Worm (Caenorhabditis elegans): ENCODE results near the gene R04D3.4.
A peak's percentile ranks its signal among the peaks of the same experiment; 100 is the strongest.

R04D3.4 gene

ce11 chrX:13305779-13306178 is 17.2 kb upstream of the R04D3.4 start, which contains the start of gene srd-43:
srd-43 (minus strand) TSS chrX:13305844.
- no peak for TF ChIP-seq die-1 (tag; optimal IDR thresholded peaks at IDR 0.05)
- TF ChIP-seq F57A8.1 (GFP tag; optimal IDR thresholded peaks at IDR 0.05) = no peak
- no peak for TF ChIP-seq Y67H2A.10 (GFP tag; conservative IDR thresholded peaks at IDR 0.05)
- TF ChIP-seq cebp-2 (GFP tag; IDR thresholded peaks at IDR 0.05) = no peak
- no peak for TF ChIP-seq ets-4 (GFP tag; optimal IDR thresholded peaks at IDR 0.05)
- no peak for TF ChIP-seq madf-8 (GFP tag; conservative IDR thresholded peaks at IDR 0.05)
- TF ChIP-seq pha-4 (tag; optimal IDR thresholded peaks at IDR 0.05) = no peak
- no peak for TF ChIP-seq hlh-12 (tag; optimal IDR thresholded peaks at IDR 0.05)
- no peak for TF ChIP-seq attf-6 (GFP tag; IDR thresholded peaks at IDR 0.05)
- no peak for TF ChIP-seq T26A5.8 (tag; optimal IDR thresholded peaks at IDR 0.05)
- no peak for TF ChIP-seq fkh-3 (tag; optimal IDR thresholded peaks at IDR 0.05)
- TF ChIP-seq let-526 (GFP tag; IDR thresholded peaks at IDR 0.05) = no peak
- TF ChIP-seq lin-54 (GFP tag; optimal IDR thresholded peaks at IDR 0.05) = no peak
- no peak for TF ChIP-seq gei-17 (GFP tag; optimal IDR thresholded peaks at IDR 0.05)
- no peak for TF ChIP-seq sdz-38 (tag; optimal IDR thresholded peaks at IDR 0.05)

ce11 chrX:13303357-13303756 is 14.7 kb upstream of the R04D3.4 start, which contains the start of gene srd-42:
srd-42 (minus strand) TSS chrX:13303457.
- TF ChIP-seq mel-28 (tag; optimal IDR thresholded peaks at IDR 0.05; ENCODE audit: borderline replicate concordance) (no peak), F49E8.2 (tag; optimal IDR thresholded peaks at IDR 0.05; ENCODE audit: insufficient read depth) (no peak), madf-8 (GFP tag; conservative IDR thresholded peaks at IDR 0.05) (no peak)

- no peak for TF ChIP-seq sptf-2 (GFP tag; optimal IDR thresholded peaks at IDR 0.05)
- no peak for TF ChIP-seq madf-6 (GFP tag; IDR thresholded peaks at IDR 0.05)
- TF ChIP-seq xnd-1 (tag; optimal IDR thresholded peaks at IDR 0.05) = no peak
- TF ChIP-seq mel-28 (tag; optimal IDR thresholded peaks at IDR 0.05; ENCODE audit: borderline replicate concordance) = no peak
- no peak for TF ChIP-seq K12H6.12 (tag; optimal IDR thresholded peaks at IDR 0.05)
- no peak for TF ChIP-seq D2030.7 (GFP tag; IDR thresholded peaks at IDR 0.05)
- TF ChIP-seq F57C9.4 (tag; optimal IDR thresholded peaks at IDR 0.05) = no peak
- TF ChIP-seq nfya-2 (GFP tag; IDR thresholded peaks at IDR 0.05) = no peak
Observed at ce11 chrX:13300503-13300902, 11.9 kb upstream of the R04D3.4 start, which contains the start of gene srd-39. srd-39 (minus strand) TSS chrX:13300603.

ce11 chrX:13294669-13295068 is 6.1 kb upstream of the R04D3.4 start, which contains the start of gene srd-36:
srd-36 (minus strand) TSS chrX:13294769.
- TF ChIP-seq K11D2.4 (GFP tag; IDR thresholded peaks at IDR 0.05) (no peak), fkh-3 (tag; optimal IDR thresholded peaks at IDR 0.05) (no peak), somi-1 (GFP tag; optimal IDR thresholded peaks at IDR 0.05) (no peak), Y53F4B.3 (GFP tag; IDR thresholded peaks at IDR 0.05) (no peak)

ce11 chrX:13293023-13293422 is 4.4 kb upstream of the R04D3.4 start:
- TF ChIP-seq mes-4 (tag; optimal IDR thresholded peaks at IDR 0.05) (peak; percentile 51), T07F8.4 (tag; optimal IDR thresholded peaks at IDR 0.05) (peak; percentile 4), K12H6.12 (tag; optimal IDR thresholded peaks at IDR 0.05) (no peak), repo-1 (tag; optimal IDR thresholded peaks at IDR 0.05) (no peak), nhr-179 (tag; optimal IDR thresholded peaks at IDR 0.05) (peak; percentile 8), F22D6.2 (tag; optimal IDR thresholded peaks at IDR 0.05) (no peak), B0261.1 (tag; optimal IDR thresholded peaks at IDR 0.05) (peak; percentile 68), lin-26 (GFP tag; IDR thresholded peaks at IDR 0.05) (peak; percentile 81), pbrm-1 (GFP tag; IDR thresholded peaks at IDR 0.05) (peak; percentile 31; the same call in 1 of the 2 replicates), efl-1 (GFP tag; optimal IDR thresholded peaks at IDR 0.05) (no peak), zfh-2 (GFP tag; conservative IDR thresholded peaks at IDR 0.05) (no peak), him-1 (tag; optimal IDR thresholded peaks at IDR 0.05) (peak; percentile 40), D2030.7 (GFP tag; IDR thresholded peaks at IDR 0.05) (peak; percentile 41; the same call in 1 of the 2 replicates), snpc-4 (GFP tag; optimal IDR thresholded peaks at IDR 0.05) (peak; percentile 43), snpc-4 (tag; optimal IDR thresholded peaks at IDR 0.05) (peak in 1 of 4 experiments; percentile 58), snpc-1.1 (tag; optimal IDR thresholded peaks at IDR 0.05; ENCODE audit: insufficient read depth) (peak; percentile 29), rec-8 (tag; optimal IDR thresholded peaks at IDR 0.05) (peak in 1 of 2 experiments; percentile 32), die-1 (tag; optimal IDR thresholded peaks at IDR 0.05) (peak; percentile 75), tbp1 (GFP tag; optimal IDR thresholded peaks at IDR 0.05) (peak; percentile 83)
